Worm (Caenorhabditis elegans) whole organism, L2 larva: Measurements from ENCODE around the gene popl-5.

Experiments used
- lin-11 ChIP-seq: fragments of 150-350 bp; sonication (generic microtip); optimal IDR thresholded peaks from 2 replicates; lab custom pipeline; 2014; ENCODE audit warnings: missing biosample characterization, missing genetic modification characterization, inconsistent platforms, mixed read lengths
- lin-13 ChIP-seq: fragments of 150-350 bp; optimal IDR thresholded peaks from 2 replicates; lab custom pipeline; 2014; ENCODE audit warnings: missing biosample characterization, missing genetic modification reagents, missing genetic modification characterization
- nhr-11 ChIP-seq: fragments of 150-350 bp; optimal IDR thresholded peaks from 2 replicates; lab custom pipeline; 2014; ENCODE audit warnings: missing biosample characterization, missing genetic modification characterization
- nhr-237 ChIP-seq: fragments of 150-350 bp; optimal IDR thresholded peaks from 2 replicates; lab custom pipeline; 2014; ENCODE audit warnings: missing biosample characterization, missing genetic modification characterization
- unc-39 ChIP-seq: fragments of 150-350 bp; optimal IDR thresholded peaks from 2 replicates; lab custom pipeline; 2014; ENCODE audit warnings: missing biosample characterization, missing genetic modification characterization

- no peak for TF ChIP-seq nhr-11 (tag; lab: Kevin White, UChicago)
- no peak for TF ChIP-seq nhr-237 (tag; lab: Kevin White, UChicago)
- no peak for TF ChIP-seq unc-39
- no peak for TF ChIP-seq lin-11 (tag; lab: Kevin White, UChicago)
- no peak for TF ChIP-seq lin-13
Observed at ce11 chrIII:11465394-11465948, 21.7 kb downstream of the popl-5 start.
